Fruit fly (Drosophila melanogaster) ovary, adult (tissue): Measurements from ENCODE around the gene CG12155.

Source experiments
- CG17801 ChIP-seq: fragments of 200-800 bp; optimal IDR thresholded peaks from 2 replicates; lab custom pipeline; 2019; ENCODE audit warnings: missing biosample characterization, mild to moderate bottlenecking, missing genetic modification characterization, moderate library complexity; ENCODE audit not compliant: partially characterized antibody

CG12155 gene

dm6 chrX:7696711-7697654 is 31.6 kb upstream of the CG12155 start:
- TF ChIP-seq CG17801 = peak; percentile 99

- TF ChIP-seq CG17801 = peak; percentile 99
Measured at dm6 chrX:7698000-7698896, 30.3 kb upstream of the CG12155 start.

dm6 chrX:7699584-7700238 is 28.8 kb upstream of the CG12155 start:
- TF ChIP-seq CG17801 = no peak

- peak; percentile 85 for TF ChIP-seq CG17801
Measured at dm6 chrX:7700239-7700793, 28.2 kb upstream of the CG12155 start.

dm6 chrX:7701282-7702078 is 27.1 kb upstream of the CG12155 start:
- peak; percentile 5 for TF ChIP-seq CG17801

dm6 chrX:7702160-7702907 is 26.2 kb upstream of the CG12155 start:
- peak; percentile 83 for TF ChIP-seq CG17801

dm6 chrX:7703001-7703864 is 25.3 kb upstream of the CG12155 start:
- peak; percentile 68 for TF ChIP-seq CG17801

- no peak for TF ChIP-seq CG17801
Measured at dm6 chrX:7703865-7704221, 24.7 kb upstream of the CG12155 start.

dm6 chrX:7704262-7705174 is 24.0 kb upstream of the CG12155 start:
- TF ChIP-seq CG17801 = no peak

- peak; percentile 96 for TF ChIP-seq CG17801
Measured at dm6 chrX:7705175-7706097, 23.1 kb upstream of the CG12155 start.
